Fruit fly (Drosophila melanogaster): ENCODE results near the gene CG6729.

Gene CG6729

dm6 chr2L:10756049-10756448, 12.3 kb upstream of the CG6729 start, which contains the start of gene CG17124 (continued):
- peak; percentile 21; the same call in 1 of the 2 replicates for TF ChIP-seq MBD-R2 (GFP tag; IDR thresholded peaks at IDR 0.05)
- peak; percentile 23; the same call in 1 of the 2 replicates for TF ChIP-seq slbo (GFP tag; IDR thresholded peaks at IDR 0.05)
- TF ChIP-seq ara (GFP tag; IDR thresholded peaks at IDR 0.05) = peak; percentile 45; the same call in 1 of the 2 replicates
- TF ChIP-seq CG11560 (tag; IDR thresholded peaks at IDR 0.05) = no peak
- peak; percentile 72 for TF ChIP-seq Fer1 (GFP tag; optimal IDR thresholded peaks at IDR 0.05)
- TF ChIP-seq gce (GFP tag; IDR thresholded peaks at IDR 0.05) = 0 out of 3 replicates have a peak, but pooled peaks have one; percentile 12
- no peak for TF ChIP-seq Ada2b (GFP tag; IDR thresholded peaks at IDR 0.05)
- no peak for TF ChIP-seq kah (GFP tag; optimal IDR thresholded peaks at IDR 0.05)
- peak; percentile 87 for TF ChIP-seq abd-A (tag; optimal IDR thresholded peaks at IDR 0.05)
- TF ChIP-seq CG13287 (GFP tag; IDR thresholded peaks at IDR 0.05; ENCODE audit: partially characterized antibody) = peak; percentile 55; the same call in 1 of the 2 replicates
- TF ChIP-seq nerfin-1 (tag; optimal IDR thresholded peaks at IDR 0.05) = peak; percentile 17
- TF ChIP-seq MTF-1 (GFP tag; optimal IDR thresholded peaks at IDR 0.05; ENCODE audit: borderline replicate concordance) = peak; percentile 64
- TF ChIP-seq Hsf (GFP tag; optimal IDR thresholded peaks at IDR 0.05) = no peak
- no peak for TF ChIP-seq pita (GFP tag; optimal IDR thresholded peaks at IDR 0.05)
- peak; percentile 49; the same call in 1 of the 2 replicates for TF ChIP-seq tna (GFP tag; IDR thresholded peaks at IDR 0.05; ENCODE audit: partially characterized antibody)
- peak; percentile 43 to 61 for TF ChIP-seq Trl (optimal IDR thresholded peaks at IDR 0.05)
- TF ChIP-seq Trl (GFP tag; optimal IDR thresholded peaks at IDR 0.05) = peak; percentile 44
- TF ChIP-seq fu2 (GFP tag; optimal IDR thresholded peaks at IDR 0.05) = no peak
- TF ChIP-seq NFAT (GFP tag; IDR thresholded peaks at IDR 0.05) = peak; percentile 69
- no peak for TF ChIP-seq ac (GFP tag; optimal IDR thresholded peaks at IDR 0.05)
- TF ChIP-seq CG7839 (tag; optimal IDR thresholded peaks at IDR 0.05) = peak; percentile 24
- TF ChIP-seq CG10654 (GFP tag; optimal IDR thresholded peaks at IDR 0.05) = no peak
- no peak; the same call in 1 of the 2 replicates for TF ChIP-seq Drgx (GFP tag; IDR thresholded peaks at IDR 0.05)
- TF ChIP-seq CG8290 (GFP tag; optimal IDR thresholded peaks at IDR 0.05) = no peak
- TF ChIP-seq CG8290 (tag; optimal IDR thresholded peaks at IDR 0.05) = peak in 1 of 2 experiments; percentile 76
- no peak for TF ChIP-seq Doc3 (GFP tag; IDR thresholded peaks at IDR 0.05; ENCODE audit: partially characterized antibody)
- no peak for TF ChIP-seq aop (GFP tag; IDR thresholded peaks at IDR 0.05)
- TF ChIP-seq CG6254 (GFP tag; optimal IDR thresholded peaks at IDR 0.05) = no peak
- TF ChIP-seq fd96Cb (tag; optimal IDR thresholded peaks at IDR 0.05) = no peak
- TF ChIP-seq gro (GFP tag; optimal IDR thresholded peaks at IDR 0.05) = peak; percentile 70
- TF ChIP-seq zen2 (GFP tag; IDR thresholded peaks at IDR 0.05; ENCODE audit: partially characterized antibody) = no peak; the same call in 1 of the 3 replicates
- TF ChIP-seq her (GFP tag; optimal IDR thresholded peaks at IDR 0.05) = peak; percentile 64
- TF ChIP-seq CG6683 (GFP tag; optimal IDR thresholded peaks at IDR 0.05) = peak; percentile 26
- peak; percentile 40 for TF ChIP-seq HHEX (GFP tag; optimal IDR thresholded peaks at IDR 0.05)
- no peak for TF ChIP-seq kay (GFP tag; optimal IDR thresholded peaks at IDR 0.05)
- peak; percentile 39 for TF ChIP-seq fd64A (GFP tag; optimal IDR thresholded peaks at IDR 0.05)
- TF ChIP-seq zfh1 (GFP tag; IDR thresholded peaks at IDR 0.05) = no peak
- TF ChIP-seq CG8924 (tag; optimal IDR thresholded peaks at IDR 0.05) = peak; percentile 49
- peak; percentile 4 for TF ChIP-seq CG13624 (GFP tag; optimal IDR thresholded peaks at IDR 0.05)
- TF ChIP-seq ttk (GFP tag; IDR thresholded peaks at IDR 0.05) = no peak
- TF ChIP-seq sob (GFP tag; IDR thresholded peaks at IDR 0.05) = peak; percentile 57; the same call in 1 of the 2 replicates
- peak; percentile 71 for TF ChIP-seq HLHmδ (GFP tag; optimal IDR thresholded peaks at IDR 0.05)
- no peak for TF ChIP-seq CG17829 (tag; optimal IDR thresholded peaks at IDR 0.05)
- TF ChIP-seq lab (GFP tag; optimal IDR thresholded peaks at IDR 0.05) = peak; percentile 66
- no peak for TF ChIP-seq TFAM (GFP tag; optimal IDR thresholded peaks at IDR 0.05)
- no peak for TF ChIP-seq Poxn (GFP tag; IDR thresholded peaks at IDR 0.05)
- peak; percentile 63 for TF ChIP-seq Atf6 (GFP tag; IDR thresholded peaks at IDR 0.05)
- no peak for TF ChIP-seq Opbp (GFP tag; IDR thresholded peaks at IDR 0.05; ENCODE audit: partially characterized antibody)
- TF ChIP-seq CG42726 (GFP tag; IDR thresholded peaks at IDR 0.05; ENCODE audit: partially characterized antibody) = peak; percentile 64; the same call in 1 of the 2 replicates
- no peak for TF ChIP-seq Lhr (GFP tag; optimal IDR thresholded peaks at IDR 0.05)
- peak; percentile 13 for TF ChIP-seq CG17568 (GFP tag; optimal IDR thresholded peaks at IDR 0.05)

All from whole organism, embryonic.